Fruit fly (Drosophila melanogaster) whole organism, adult: ENCODE results near the gene PH4alphaSG1.

Experiments
- Clk ChIP-seq: fragments of 200-800 bp; sonication (Bioruptor generic); optimal IDR thresholded peaks from 2 replicates; lab custom pipeline; 2017; ENCODE audit warnings: missing biosample characterization, missing genetic modification characterization
- bab1 ChIP-seq: fragments of 200-800 bp; sonication (Bioruptor generic); optimal IDR thresholded peaks from 3 replicates; lab custom pipeline; 2019; ENCODE audit warnings: missing biosample characterization, mild to moderate bottlenecking, missing genetic modification characterization, moderate library complexity

dm6 chr3R:30472331-30472730 lies 33.1 kb downstream of the PH4alphaSG1 start:
- TF ChIP-seq Clk (GFP tag; lab: Kevin White, UChicago) (no peak), bab1 (GFP tag; lab: Kevin White, UChicago) (no peak)
